Worm (Caenorhabditis elegans) whole organism, L2 larva: Measurements from ENCODE around the gene F46C5.9.

ENCODE experiments used
- C34F6.9 ChIP-seq: fragments of 150-350 bp; optimal IDR thresholded peaks from 2 replicates; lab custom pipeline; 2014; ENCODE audit warnings: missing biosample characterization, missing genetic modification characterization
- F13H6.1 ChIP-seq: sonication (generic microtip); optimal IDR thresholded peaks from 2 replicates; lab custom pipeline; 2016; ENCODE audit warnings: missing genetic modification characterization, missing compliant biosample characterization
- R02D3.7 ChIP-seq: fragments of 150-350 bp; optimal IDR thresholded peaks from 2 replicates; lab custom pipeline; 2014; ENCODE audit warnings: missing biosample characterization, missing genetic modification characterization
- Y55F3AM.14 ChIP-seq: fragments of 200-800 bp; sonication (Bioruptor generic); optimal IDR thresholded peaks from 2 replicates; lab custom pipeline; 2018; ENCODE audit warnings: mild to moderate bottlenecking, missing genetic modification characterization, missing compliant biosample characterization
- ZK546.5 ChIP-seq: sonication (generic microtip); optimal IDR thresholded peaks from 2 replicates; lab custom pipeline; 2017; ENCODE audit warnings: missing biosample characterization, missing genetic modification characterization
- alr-1 ChIP-seq: fragments of 150-350 bp; optimal IDR thresholded peaks from 2 replicates; lab custom pipeline; 2014; ENCODE audit warnings: missing biosample characterization, missing genetic modification characterization
- aly-2 ChIP-seq: fragments of 150-350 bp; optimal IDR thresholded peaks from 2 replicates; lab custom pipeline; 2014; ENCODE audit warnings: missing biosample characterization, missing genetic modification characterization
- ama-1 ChIP-seq: fragments of 150-350 bp; optimal IDR thresholded peaks from 2 replicates; lab custom pipeline; 2018; ENCODE audit warnings: inconsistent platforms
- blmp-1 ChIP-seq: sonication (generic microtip); optimal IDR thresholded peaks from 2 replicates; lab custom pipeline; 2017; ENCODE audit warnings: missing genetic modification characterization, mild to moderate bottlenecking, missing compliant biosample characterization, antibody characterized with exemption, moderate library complexity; ENCODE audit not compliant: insufficient read depth
- ceh-16 ChIP-seq: fragments of 150-350 bp; optimal IDR thresholded peaks from 2 replicates; lab custom pipeline; 2014; ENCODE audit warnings: missing biosample characterization, missing genetic modification characterization
- ceh-82 ChIP-seq: fragments of 150-350 bp; optimal IDR thresholded peaks from 2 replicates; lab custom pipeline; 2014; ENCODE audit warnings: missing biosample characterization, missing genetic modification characterization
- crh-2 ChIP-seq: sonication (generic microtip); optimal IDR thresholded peaks from 2 replicates; lab custom pipeline; 2017; ENCODE audit warnings: missing biosample characterization, missing genetic modification characterization
- elt-1 ChIP-seq: fragments of 150-350 bp; optimal IDR thresholded peaks from 2 replicates; lab custom pipeline; 2014; ENCODE audit warnings: missing biosample characterization, missing genetic modification characterization
- elt-3 ChIP-seq: sonication (generic microtip); optimal IDR thresholded peaks from 2 replicates; lab custom pipeline; 2017; ENCODE audit warnings: missing biosample characterization, missing genetic modification characterization
- fos-1 ChIP-seq: fragments of 150-350 bp; optimal IDR thresholded peaks from 2 replicates; lab custom pipeline; 2014; ENCODE audit warnings: missing biosample characterization, missing genetic modification characterization
- gmeb-1 ChIP-seq: fragments of 150-350 bp; optimal IDR thresholded peaks from 2 replicates; lab custom pipeline; 2014; ENCODE audit warnings: missing biosample characterization, missing genetic modification characterization
- lin-13 ChIP-seq: fragments of 150-350 bp; optimal IDR thresholded peaks from 2 replicates; lab custom pipeline; 2014; ENCODE audit warnings: missing biosample characterization, missing genetic modification reagents, missing genetic modification characterization
- lin-39 ChIP-seq: fragments of 150-350 bp; optimal IDR thresholded peaks from 2 replicates; lab custom pipeline; 2014; ENCODE audit warnings: missing biosample characterization, missing genetic modification reagents, missing genetic modification characterization
- lsy-2 ChIP-seq, 2 experiments: fragments of 150-350 bp in 1 of 2; sonication (generic microtip) in 1 of 2; optimal IDR thresholded peaks; 2 replicates each; lab custom pipeline; 2014 to 2017; ENCODE audit warnings: missing biosample characterization in 2 of 2, missing genetic modification characterization in 2 of 2
- mbf-1 ChIP-seq: sonication (generic microtip); optimal IDR thresholded peaks from 2 replicates; lab custom pipeline; 2017; ENCODE audit warnings: missing biosample characterization, missing genetic modification characterization
- nhr-11 ChIP-seq: fragments of 150-350 bp; optimal IDR thresholded peaks from 2 replicates; lab custom pipeline; 2014; ENCODE audit warnings: missing biosample characterization, missing genetic modification characterization
- nhr-129 ChIP-seq: fragments of 150-350 bp; optimal IDR thresholded peaks from 2 replicates; lab custom pipeline; 2014; ENCODE audit warnings: missing biosample characterization, missing genetic modification characterization
- nhr-21 ChIP-seq: fragments of 150-350 bp; optimal IDR thresholded peaks from 2 replicates; lab custom pipeline; 2014; ENCODE audit warnings: missing biosample characterization, missing genetic modification characterization
- nhr-23 ChIP-seq: fragments of 150-350 bp; optimal IDR thresholded peaks from 2 replicates; lab custom pipeline; 2014; ENCODE audit warnings: missing biosample characterization, missing genetic modification reagents, missing genetic modification characterization
- nhr-25 ChIP-seq: fragments of 150-350 bp; sonication (generic microtip); optimal IDR thresholded peaks from 3 replicates; lab custom pipeline; 2014; ENCODE audit warnings: missing biosample characterization, missing genetic modification characterization
- nhr-6 ChIP-seq: fragments of 150-350 bp; optimal IDR thresholded peaks from 2 replicates; lab custom pipeline; 2014; ENCODE audit warnings: missing biosample characterization, missing genetic modification characterization
- nhr-77 ChIP-seq: fragments of 150-350 bp; optimal IDR thresholded peaks from 2 replicates; lab custom pipeline; 2014; ENCODE audit warnings: missing biosample characterization, missing genetic modification characterization
- peb-1 ChIP-seq: fragments of 150-350 bp; optimal IDR thresholded peaks from 2 replicates; lab custom pipeline; 2014; ENCODE audit warnings: missing biosample characterization, missing genetic modification characterization
- sem-4 ChIP-seq: fragments of 150-350 bp; optimal IDR thresholded peaks from 2 replicates; lab custom pipeline; 2014; ENCODE audit warnings: missing biosample characterization, missing genetic modification reagents, missing genetic modification characterization
- sma-3 ChIP-seq: sonication (generic microtip); optimal IDR thresholded peaks from 2 replicates; lab custom pipeline; 2016; ENCODE audit warnings: missing genetic modification reagents, missing genetic modification characterization, missing compliant biosample characterization
- snpc-4 ChIP-seq: fragments of 150-350 bp; optimal IDR thresholded peaks from 2 replicates; lab custom pipeline; 2014; ENCODE audit warnings: missing biosample characterization, missing genetic modification characterization
- unc-62 ChIP-seq: fragments of 150-350 bp; optimal IDR thresholded peaks from 2 replicates; lab custom pipeline; 2014; ENCODE audit warnings: missing biosample characterization, missing genetic modification reagents, missing genetic modification characterization
- zag-1 ChIP-seq: fragments of 150-350 bp; optimal IDR thresholded peaks from 2 replicates; lab custom pipeline; 2014; ENCODE audit warnings: missing biosample characterization, missing genetic modification characterization
- ztf-11 ChIP-seq: sonication (generic microtip); optimal IDR thresholded peaks from 2 replicates; lab custom pipeline; 2017; ENCODE audit warnings: missing biosample characterization, missing genetic modification characterization

F46C5.9 gene

DNA sequence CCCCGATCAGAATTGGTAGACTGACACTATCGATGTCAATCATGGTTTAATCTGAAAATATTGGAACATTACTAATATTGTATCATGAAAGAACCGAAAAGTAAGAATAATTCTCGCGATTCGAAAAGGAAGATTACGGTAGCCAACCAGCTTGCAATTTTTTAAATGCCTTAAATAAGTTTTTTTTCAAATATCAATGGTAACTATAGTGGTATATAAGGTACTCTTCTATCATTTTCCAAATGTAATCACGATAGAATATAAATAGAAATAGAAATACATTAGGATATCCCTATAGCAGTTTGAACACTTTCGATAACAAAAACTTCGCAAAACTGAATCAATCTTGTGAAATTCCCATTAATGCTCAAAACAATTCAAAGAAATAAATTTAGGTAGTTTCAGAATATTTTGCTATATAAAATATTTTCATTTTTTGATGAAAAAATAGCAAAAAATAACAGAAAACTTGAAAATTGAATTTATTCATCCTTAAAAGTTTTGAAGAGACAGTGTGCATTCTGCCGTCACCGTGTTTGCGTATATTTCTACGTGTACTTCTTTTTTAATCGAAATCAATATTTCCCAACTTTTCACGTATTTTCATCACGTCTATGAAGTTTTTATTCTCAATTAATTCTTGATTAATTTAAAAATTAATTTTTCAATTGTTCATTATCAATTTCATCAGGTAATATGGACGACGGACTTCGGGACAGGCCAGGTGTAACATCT, at the start of gene F46C5.9, which contains the start of gene rer-1:
F46C5.9 (minus strand) TSS at position 51 of the 735 bp plus-strand sequence.
rer-1 (plus strand) TSS at position 692 of the 735 bp plus-strand sequence.
- TF ChIP-seq gmeb-1 (tag; lab: Kevin White, UChicago) (no peak), fos-1 (tag; lab: Kevin White, UChicago) (peak; percentile 17), nhr-23 (tag; lab: Kevin White, UChicago) (no peak), ztf-11 (tag; lab: Kevin White, UChicago) (no peak), ama-1 (lab: Kevin White, UChicago) (no peak), nhr-25 (tag; lab: Kevin White, UChicago) (no peak), nhr-6 (tag; lab: Kevin White, UChicago) (no peak), nhr-11 (tag; lab: Kevin White, UChicago) (no peak), lin-39 (tag; lab: Kevin White, UChicago) (no peak), blmp-1 (no peak), lsy-2 (tag; optimal IDR thresholded peaks at IDR 0.05; lab: Kevin White, UChicago) (peak; percentile 5 to 73), sem-4 (tag; lab: Kevin White, UChicago) (no peak), nhr-129 (tag; lab: Kevin White, UChicago) (no peak), lin-13 (GFP tag; lab: Kevin White, UChicago) (no peak), nhr-77 (no peak), crh-2 (tag; lab: Kevin White, UChicago) (peak; percentile 74), C34F6.9 (tag; lab: Kevin White, UChicago) (peak; percentile 69), ceh-82 (no peak), peb-1 (no peak), zag-1 (tag; lab: Kevin White, UChicago) (no peak), nhr-21 (tag; lab: Kevin White, UChicago) (no peak), mbf-1 (tag; lab: Kevin White, UChicago) (no peak)

DNA sequence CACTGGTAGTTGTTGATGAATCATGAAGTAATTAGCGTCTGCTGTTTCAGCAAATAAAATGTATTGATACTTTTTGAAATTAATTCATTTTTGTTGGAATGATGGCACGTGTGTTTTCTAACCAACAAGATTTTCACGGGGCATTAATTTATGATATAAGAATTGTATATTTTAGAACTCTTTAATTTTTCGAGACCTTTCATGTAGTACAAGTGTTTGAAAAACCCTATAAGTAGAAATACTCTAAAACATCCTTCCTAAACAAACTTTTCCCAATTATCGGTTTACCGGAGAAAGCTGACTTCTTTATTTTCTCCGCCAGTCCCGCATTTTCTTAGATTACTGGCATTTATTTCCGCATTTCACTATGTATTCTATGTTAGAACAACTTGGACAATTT, 49.1 kb upstream of the F46C5.9 start, which contains the start of gene snb-6:
snb-6 (minus strand) TSS at position 101 of the 400 bp plus-strand sequence.
- no peak for TF ChIP-seq ZK546.5 (tag; lab: Kevin White, UChicago)
- no peak for TF ChIP-seq F13H6.1
- TF ChIP-seq aly-2 (tag; lab: Kevin White, UChicago), result no peak

DNA sequence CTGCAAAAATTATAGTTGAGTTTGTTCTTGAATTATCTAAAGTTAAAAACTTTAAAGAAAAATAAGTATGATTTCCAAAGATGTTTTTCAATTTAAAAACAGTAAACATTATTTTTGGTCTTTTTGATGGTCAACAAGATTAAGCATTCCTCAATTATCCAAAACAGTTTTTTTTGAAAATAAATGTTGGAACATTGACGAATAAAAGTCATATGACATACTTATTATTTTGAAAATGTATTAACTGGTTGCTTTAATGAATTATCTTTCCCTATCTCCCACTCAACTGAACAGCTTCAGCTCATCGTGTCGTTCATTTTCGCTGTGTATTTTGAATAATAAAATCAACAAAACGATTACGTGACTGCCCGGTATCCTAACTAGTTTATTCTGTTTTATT, 46.5 kb upstream of the F46C5.9 start:
- TF ChIP-seq zag-1 (tag; lab: Kevin White, UChicago), result no peak
- no peak for TF ChIP-seq aly-2 (tag; lab: Kevin White, UChicago)
- no peak for TF ChIP-seq elt-1 (tag; lab: Kevin White, UChicago)
- TF ChIP-seq alr-1 (tag; lab: Kevin White, UChicago), result no peak
- TF ChIP-seq Y55F3AM.14 (GFP tag; lab: Kevin White, UChicago), result no peak
- TF ChIP-seq sma-3 (GFP tag; lab: Kevin White, UChicago), result no peak
- no peak for TF ChIP-seq gmeb-1 (tag; lab: Kevin White, UChicago)
- TF ChIP-seq lin-39 (tag; lab: Kevin White, UChicago), result no peak
- TF ChIP-seq elt-3 (tag; lab: Kevin White, UChicago), result no peak
- no peak for TF ChIP-seq unc-62 (GFP tag; lab: Kevin White, UChicago)
- TF ChIP-seq, all 48 proteins: peak for 0

DNA sequence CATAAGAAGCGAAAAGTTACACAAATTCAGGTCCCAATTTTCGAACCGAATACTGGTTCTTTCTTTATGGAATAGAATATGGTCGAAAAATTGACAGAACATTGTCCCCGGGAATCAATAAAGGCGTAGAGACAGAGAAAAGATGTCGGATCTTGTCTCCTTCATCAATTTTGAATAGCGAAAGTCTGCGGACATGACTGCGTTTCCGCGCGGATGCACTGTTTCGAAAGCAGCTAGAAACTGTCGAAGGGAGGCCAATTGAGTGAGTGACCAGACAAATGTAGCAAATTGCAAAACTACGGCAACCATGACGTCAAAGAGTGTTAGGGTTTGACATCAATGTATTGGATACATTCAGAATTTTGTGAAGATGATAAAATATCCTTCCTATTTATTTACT, 46.0 kb upstream of the F46C5.9 start:
- no peak for TF ChIP-seq mbf-1 (tag; lab: Kevin White, UChicago)
- TF ChIP-seq nhr-21 (tag; lab: Kevin White, UChicago), result no peak
- no peak for TF ChIP-seq blmp-1
- no peak for TF ChIP-seq elt-3 (tag; lab: Kevin White, UChicago)
- TF ChIP-seq R02D3.7 (tag; lab: Kevin White, UChicago), result no peak
- TF ChIP-seq ZK546.5 (tag; lab: Kevin White, UChicago), result no peak
- TF ChIP-seq peb-1, result no peak
- TF ChIP-seq ceh-16, result no peak

DNA sequence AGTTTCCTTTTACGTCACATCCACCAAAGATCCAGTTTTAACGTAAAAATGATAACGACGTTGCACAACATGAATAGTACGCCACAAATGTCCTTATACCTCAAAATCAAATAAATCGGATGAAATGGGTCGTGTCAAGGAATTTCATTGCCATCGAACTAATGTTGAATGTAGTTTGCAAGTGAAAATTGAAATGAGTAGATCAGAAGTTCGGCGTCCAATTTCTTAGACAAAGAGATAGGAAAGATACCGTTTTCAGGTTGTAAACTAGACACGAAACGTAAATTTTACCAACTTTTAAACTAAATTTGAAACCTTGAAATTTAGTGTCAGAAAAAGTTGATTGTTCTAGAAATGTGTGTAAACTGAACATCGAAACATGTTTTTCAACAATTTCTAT, 44.3 kb upstream of the F46C5.9 start:
- TF ChIP-seq snpc-4 (tag; lab: Kevin White, UChicago) (no peak), nhr-25 (tag; lab: Kevin White, UChicago) (peak; percentile 33), ama-1 (lab: Kevin White, UChicago) (no peak)
